Worm (Caenorhabditis elegans) whole organism, early embryonic: ENCODE data around the gene col-166.

ENCODE experiments used
- ets-7 ChIP-seq: sonication (generic microtip); optimal IDR thresholded peaks from 2 replicates; lab custom pipeline; 2016; ENCODE audit warnings: missing genotype, missing genetic modification characterization, missing compliant biosample characterization
- flt-1 ChIP-seq: fragments of 200-800 bp; sonication (Bioruptor generic); IDR thresholded peaks from 2 replicates; pipeline ENCODE4 v1.3.6; 2022; ENCODE audit warnings: missing genetic modification characterization, missing compliant biosample characterization
- hmbx-1 ChIP-seq: sonication (generic microtip); optimal IDR thresholded peaks from 2 replicates; lab custom pipeline; 2016; ENCODE audit warnings: mild to moderate bottlenecking, missing genetic modification characterization, missing compliant biosample characterization
- sea-1 ChIP-seq: fragments of 200-800 bp; sonication (Bioruptor generic); conservative IDR thresholded peaks from 2 replicates; pipeline ENCODE4 v1.3.6; 2022; ENCODE audit warnings: missing genetic modification characterization, missing compliant biosample characterization

- TF ChIP-seq ets-7 (tag; lab: Kevin White, UChicago), result no peak
- no peak for TF ChIP-seq sea-1 (GFP tag; lab: Robert Waterston, UW)
- TF ChIP-seq flt-1, result no peak
- no peak for TF ChIP-seq hmbx-1 (tag; lab: Kevin White, UChicago)
Measured at ce11 chrX:6274270-6274669, 5.5 kb upstream of the col-166 start.
